Worm (Caenorhabditis elegans): ENCODE measurements around the gene pdr-1.

pdr-1 gene

DNA sequence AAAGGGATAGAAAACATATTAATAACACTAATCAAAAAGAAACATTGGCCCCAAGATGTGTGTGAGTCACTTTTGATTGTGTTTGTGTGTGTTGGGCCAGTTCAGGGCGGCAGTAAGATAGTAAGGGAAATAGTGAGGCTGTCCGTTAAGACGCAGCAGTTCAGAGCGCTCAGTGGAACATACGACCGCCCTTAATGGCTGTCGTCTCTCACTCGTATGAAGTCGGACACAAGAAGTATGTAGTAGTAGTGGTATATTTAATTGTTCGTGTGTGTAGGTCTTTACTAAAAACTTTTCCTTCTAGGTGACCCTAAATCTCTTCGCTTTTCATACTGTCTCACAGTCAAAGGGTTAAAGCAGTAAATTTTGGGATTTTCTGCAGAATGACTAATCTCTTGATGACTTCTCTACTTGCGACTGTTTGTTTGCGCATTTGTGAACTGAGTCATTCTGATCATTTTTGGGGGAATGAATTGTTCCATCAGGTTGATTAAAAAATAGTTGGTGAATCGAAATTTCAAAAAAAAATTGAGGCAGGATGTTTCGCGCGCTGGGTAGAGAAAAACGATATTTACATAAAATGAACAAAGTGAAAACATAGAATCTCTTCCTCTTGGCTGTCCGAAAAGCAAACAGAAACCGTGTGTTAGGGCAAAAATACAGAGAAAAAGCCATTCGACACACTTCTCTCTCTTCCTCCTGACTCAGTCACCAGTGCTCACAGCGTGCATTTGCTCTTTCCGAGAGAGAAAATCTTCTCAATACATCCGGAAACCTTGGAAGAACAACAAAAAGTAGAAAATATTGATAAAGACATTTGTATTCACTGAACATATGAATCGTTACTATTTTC is 7.8 kb upstream of the pdr-1 start (continued):
- TF ChIP-seq ztf-22 (GFP tag; optimal IDR thresholded peaks at IDR 0.05) (peak; percentile 2), aptf-3 (GFP tag; IDR thresholded peaks at IDR 0.05) (peak; percentile 33; the same call in 1 of the 2 replicates), K12H6.12 (tag; optimal IDR thresholded peaks at IDR 0.05) (peak; percentile 23), mel-28 (tag; optimal IDR thresholded peaks at IDR 0.05; ENCODE audit: borderline replicate concordance) (no peak), B0035.1 (tag; optimal IDR thresholded peaks at IDR 0.05) (peak; percentile 33), B0019.2 (GFP tag; conservative IDR thresholded peaks at IDR 0.05) (no peak), cebp-1 (GFP tag; IDR thresholded peaks at IDR 0.05) (no peak), cebp-1 (tag; optimal IDR thresholded peaks at IDR 0.05) (peak; percentile 44), F33H1.4 (GFP tag; IDR thresholded peaks at IDR 0.05) (0 out of 2 replicates have a peak, but pooled peaks have one; percentile 7), zfh-2 (GFP tag; conservative IDR thresholded peaks at IDR 0.05) (no peak), sea-2 (GFP tag; IDR thresholded peaks at IDR 0.05) (no peak), attf-5 (GFP tag; optimal IDR thresholded peaks at IDR 0.05) (peak; percentile 9), attf-6 (GFP tag; IDR thresholded peaks at IDR 0.05) (0 out of 2 replicates have a peak, but pooled peaks have one; percentile 8), somi-1 (GFP tag; optimal IDR thresholded peaks at IDR 0.05) (peak; percentile 63), gei-17 (GFP tag; optimal IDR thresholded peaks at IDR 0.05) (peak; percentile 18), rec-8 (tag; optimal IDR thresholded peaks at IDR 0.05) (no peak), chd-7 (tag; optimal IDR thresholded peaks at IDR 0.05) (no peak), ZK185.1 (tag; optimal IDR thresholded peaks at IDR 0.05; ENCODE audit: poor library complexity, severe bottlenecking) (peak; percentile 40), lin-35 (GFP tag; optimal IDR thresholded peaks at IDR 0.05) (peak in 1 of 3 experiments; percentile 15), snpc-3.4 (tag; optimal IDR thresholded peaks at IDR 0.05) (peak; percentile 25), Y53G8AR.9 (GFP tag; conservative IDR thresholded peaks at IDR 0.05) (no peak; the same call in 1 of the 2 replicates), F57A8.1 (GFP tag; optimal IDR thresholded peaks at IDR 0.05) (no peak), madf-8 (GFP tag; conservative IDR thresholded peaks at IDR 0.05) (no peak), madf-3 (GFP tag; IDR thresholded peaks at IDR 0.05) (peak; percentile 73; the same call in 1 of the 2 replicates), snpc-1.3 (tag; optimal IDR thresholded peaks at IDR 0.05; ENCODE audit: insufficient read depth) (no peak), F37B4.10 (GFP tag; IDR thresholded peaks at IDR 0.05) (no peak), Y79H2A.3 (GFP tag; conservative IDR thresholded peaks at IDR 0.05) (no peak), let-526 (GFP tag; IDR thresholded peaks at IDR 0.05) (no peak), bed-1 (GFP tag; IDR thresholded peaks at IDR 0.05) (no peak), snpc-4 (GFP tag; optimal IDR thresholded peaks at IDR 0.05) (no peak), snpc-4 (tag; optimal IDR thresholded peaks at IDR 0.05) (no peak), ceh-40 (GFP tag; IDR thresholded peaks at IDR 0.05) (no peak), T07F8.4 (tag; optimal IDR thresholded peaks at IDR 0.05) (no peak), tlf-1 (GFP tag; optimal IDR thresholded peaks at IDR 0.05) (peak; percentile 5), lsy-27 (tag; optimal IDR thresholded peaks at IDR 0.05; ENCODE audit: borderline replicate concordance, insufficient read depth) (no peak), nfyb-1 (GFP tag; IDR thresholded peaks at IDR 0.05) (peak; percentile 24; the same call in 1 of the 2 replicates), xnd-1 (tag; optimal IDR thresholded peaks at IDR 0.05) (no peak), atf-7 (tag; optimal IDR thresholded peaks at IDR 0.05) (no peak), nfya-2 (GFP tag; IDR thresholded peaks at IDR 0.05) (no peak)

All from whole organism, young adult.